Fruit fly (Drosophila melanogaster) whole organism: ENCODE results near the gene Rip11.

Experiments used
- CG8478 ChIP-seq: fragments of >200 bp; optimal IDR thresholded peaks from 2 replicates; lab custom pipeline; 2018; ENCODE audit warnings: inconsistent platforms
- Dll ChIP-seq: fragments of >200 bp; optimal IDR thresholded peaks from 2 replicates; lab custom pipeline; 2017
- EcR ChIP-seq, 2 experiments: fragments of >200 bp; optimal IDR thresholded peaks; 2 replicates each; lab custom pipeline; 2017; ENCODE audit warnings: missing biosample characterization in 2 of 2, missing genetic modification characterization in 2 of 2, missing genetic modification reagents in 2 of 2
- pan ChIP-seq: fragments of >200 bp; optimal IDR thresholded peaks from 2 replicates; lab custom pipeline; 2017
- psq ChIP-seq: fragments of >200 bp; optimal IDR thresholded peaks from 2 replicates; lab custom pipeline; 2017
- usp ChIP-seq: fragments of >200 bp; optimal IDR thresholded peaks from 2 replicates; lab custom pipeline; 2017; ENCODE audit warnings: missing biosample characterization, missing genetic modification characterization, mixed read lengths

Gene Rip11

dm6 chrX:18647961-18648360 lies 513 bp upstream of the Rip11 start, which contains the start of gene Nup35:
Nup35 (plus strand) TSS chrX:18648182.
- TF ChIP-seq psq (lab: Kevin White, UChicago) (no peak), pan (lab: Kevin White, UChicago) (no peak), Dll (lab: Kevin White, UChicago) (no peak), usp (no peak), CG8478 (lab: Kevin White, UChicago) (no peak), EcR (GFP tag; optimal IDR thresholded peaks at IDR 0.05; lab: Kevin White, UChicago) (no peak)

DNA sequence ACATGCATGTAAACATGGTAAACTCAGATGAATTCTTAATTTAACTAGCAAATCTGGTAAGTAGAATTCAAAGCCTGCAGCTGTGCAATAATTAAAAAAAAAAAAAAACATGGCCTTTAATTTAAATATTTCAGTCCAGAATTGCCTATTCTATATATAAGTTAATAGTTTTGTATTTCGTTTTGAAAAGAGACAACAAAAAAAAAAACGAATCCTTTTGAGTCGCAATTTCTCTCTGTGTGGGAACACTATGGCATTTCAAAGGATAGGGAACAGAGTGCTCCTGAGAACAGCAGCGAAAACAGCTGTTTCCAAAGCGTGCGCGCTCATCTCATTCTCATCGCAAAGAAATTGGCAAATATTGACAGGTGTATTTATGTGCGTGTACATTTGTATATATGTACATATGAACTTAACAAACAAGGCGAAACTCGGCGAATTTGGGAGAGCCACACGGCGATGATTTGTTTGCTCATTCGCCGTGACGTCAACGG lies 1.7 kb downstream of the Rip11 start:
- no peak for TF ChIP-seq CG8478 (lab: Kevin White, UChicago)
- no peak for TF ChIP-seq psq (lab: Kevin White, UChicago)
- no peak for TF ChIP-seq EcR (GFP tag; optimal IDR thresholded peaks at IDR 0.05; lab: Kevin White, UChicago)
- TF ChIP-seq usp: no peak
- TF ChIP-seq pan (lab: Kevin White, UChicago): no peak
- TF ChIP-seq Dll (lab: Kevin White, UChicago): no peak

DNA sequence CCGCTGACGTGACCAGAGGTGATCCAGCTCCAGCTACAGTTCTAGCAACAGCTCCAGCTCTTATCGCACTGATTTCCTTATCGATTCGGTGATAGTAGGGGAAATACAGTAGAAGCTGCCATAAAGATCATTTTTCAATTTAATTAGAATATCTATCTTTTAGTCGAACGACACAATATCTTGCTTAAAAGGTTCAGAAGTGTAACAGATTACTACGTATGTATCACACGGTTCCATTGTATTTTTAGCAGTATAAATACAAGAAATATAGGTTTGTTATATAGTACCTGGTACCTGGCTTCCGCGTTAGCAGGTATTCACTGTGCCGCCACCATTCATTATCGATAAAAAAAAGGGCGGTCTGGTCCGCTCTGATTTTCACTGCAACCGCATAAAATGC lies 2.6 kb downstream of the Rip11 start:
- TF ChIP-seq EcR (GFP tag; optimal IDR thresholded peaks at IDR 0.05; lab: Kevin White, UChicago): no peak
- no peak for TF ChIP-seq psq (lab: Kevin White, UChicago)
- no peak for TF ChIP-seq usp

DNA sequence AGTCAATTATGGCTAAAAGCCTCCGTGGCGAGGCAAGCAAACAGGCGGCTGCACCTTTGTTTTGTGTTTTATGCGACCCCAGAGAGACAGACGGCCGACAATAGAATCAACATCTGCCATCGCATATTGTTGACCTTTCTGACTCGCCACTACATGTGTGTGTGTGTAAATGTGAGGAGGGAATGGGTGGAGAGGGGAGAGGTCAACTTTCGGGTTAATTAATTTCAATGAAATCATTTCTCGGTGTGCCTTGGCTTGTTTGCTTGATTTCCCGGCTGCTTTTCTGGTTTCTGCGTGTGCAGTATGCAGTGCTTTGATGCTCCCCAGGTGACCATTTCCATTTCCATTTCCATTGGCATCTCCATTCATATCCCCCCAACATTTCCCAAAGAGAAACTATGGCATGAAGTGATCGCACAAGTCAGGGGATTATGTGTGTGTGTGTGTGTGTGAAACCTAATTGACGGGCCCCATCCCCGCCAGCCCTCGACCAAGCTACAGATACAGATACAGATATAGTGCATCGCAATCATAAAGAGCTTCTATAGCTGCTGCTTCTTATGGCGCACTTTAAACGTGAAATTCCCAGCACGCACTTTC lies 4.3 kb downstream of the Rip11 start:
- TF ChIP-seq Dll (lab: Kevin White, UChicago): no peak
- no peak for TF ChIP-seq CG8478 (lab: Kevin White, UChicago)
- no peak for TF ChIP-seq pan (lab: Kevin White, UChicago)
- TF ChIP-seq EcR (GFP tag; optimal IDR thresholded peaks at IDR 0.05; lab: Kevin White, UChicago): no peak

dm6 chrX:18636275-18636947 lies 11.0 kb downstream of the Rip11 start:
- TF ChIP-seq Dll (lab: Kevin White, UChicago): no peak
- TF ChIP-seq pan (lab: Kevin White, UChicago): no peak
- no peak for TF ChIP-seq usp
- TF ChIP-seq CG8478 (lab: Kevin White, UChicago): no peak
- TF ChIP-seq EcR (GFP tag; optimal IDR thresholded peaks at IDR 0.05; lab: Kevin White, UChicago): no peak
- TF ChIP-seq psq (lab: Kevin White, UChicago): no peak

dm6 chrX:18635118-18635552 lies 12.3 kb downstream of the Rip11 start:
- TF ChIP-seq pan (lab: Kevin White, UChicago): no peak
- no peak for TF ChIP-seq CG8478 (lab: Kevin White, UChicago)
- no peak for TF ChIP-seq EcR (GFP tag; optimal IDR thresholded peaks at IDR 0.05; lab: Kevin White, UChicago)
- TF ChIP-seq psq (lab: Kevin White, UChicago): no peak

- no peak for TF ChIP-seq pan (lab: Kevin White, UChicago)
Measured at dm6 chrX:18634716-18635115, 12.7 kb downstream of the Rip11 start, which contains the start of gene wgn. wgn (minus strand) TSS chrX:18634908.

DNA sequence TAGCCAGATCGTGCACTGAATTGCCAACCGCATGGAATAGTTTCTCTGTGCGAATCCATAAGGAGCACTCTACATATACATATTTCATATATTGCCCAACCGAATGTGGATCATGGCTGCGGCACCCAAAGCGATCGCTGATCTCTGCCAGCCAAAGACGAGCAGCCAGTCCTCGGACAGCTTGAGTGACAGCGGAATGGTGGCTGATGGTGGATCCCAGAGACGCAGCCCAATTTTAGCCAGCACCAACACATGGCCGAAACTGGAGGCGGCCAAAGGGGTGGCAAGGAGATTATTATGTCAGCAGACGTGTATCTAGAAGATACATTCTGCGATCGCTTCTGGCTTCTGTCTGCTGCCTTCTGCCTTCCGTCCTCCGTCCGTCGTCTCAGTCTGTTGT lies 16.5 kb downstream of the Rip11 start:
- TF ChIP-seq CG8478 (lab: Kevin White, UChicago) (no peak), pan (lab: Kevin White, UChicago) (no peak), EcR (GFP tag; optimal IDR thresholded peaks at IDR 0.05; lab: Kevin White, UChicago) (no peak), psq (lab: Kevin White, UChicago) (no peak), usp (no peak), Dll (lab: Kevin White, UChicago) (no peak)

dm6 chrX:18627002-18627401 lies 20.4 kb downstream of the Rip11 start:
- TF ChIP-seq Dll (lab: Kevin White, UChicago): no peak
- TF ChIP-seq psq (lab: Kevin White, UChicago): no peak
- TF ChIP-seq pan (lab: Kevin White, UChicago): no peak
- TF ChIP-seq CG8478 (lab: Kevin White, UChicago): no peak
- TF ChIP-seq EcR (GFP tag; optimal IDR thresholded peaks at IDR 0.05; lab: Kevin White, UChicago): no peak
- TF ChIP-seq usp: no peak

dm6 chrX:18621649-18622346 lies 25.6 kb downstream of the Rip11 start:
- TF ChIP-seq Dll (lab: Kevin White, UChicago) (no peak), CG8478 (lab: Kevin White, UChicago) (no peak), psq (lab: Kevin White, UChicago) (no peak), usp (no peak), EcR (GFP tag; optimal IDR thresholded peaks at IDR 0.05; lab: Kevin White, UChicago) (no peak), pan (lab: Kevin White, UChicago) (no peak)

- TF ChIP-seq pan (lab: Kevin White, UChicago) (no peak), psq (lab: Kevin White, UChicago) (no peak), usp (no peak), CG8478 (lab: Kevin White, UChicago) (no peak), Dll (lab: Kevin White, UChicago) (no peak), EcR (GFP tag; optimal IDR thresholded peaks at IDR 0.05; lab: Kevin White, UChicago) (no peak)
Measured at dm6 chrX:18618122-18618521, 29.3 kb downstream of the Rip11 start.

- TF ChIP-seq usp (no peak), pan (lab: Kevin White, UChicago) (no peak), CG8478 (lab: Kevin White, UChicago) (no peak), EcR (GFP tag; optimal IDR thresholded peaks at IDR 0.05; lab: Kevin White, UChicago) (no peak), Dll (lab: Kevin White, UChicago) (no peak), psq (lab: Kevin White, UChicago) (no peak)
Measured at dm6 chrX:18617489-18617888, 30.0 kb downstream of the Rip11 start, which contains the start of gene CG15040. CG15040 (minus strand) TSS chrX:18617589.
